Fruit fly (Drosophila melanogaster): ENCODE data around the gene CG17239.
A peak's percentile ranks its signal among the peaks of the same experiment; 100 is the strongest.

CG17239 gene

DNA sequence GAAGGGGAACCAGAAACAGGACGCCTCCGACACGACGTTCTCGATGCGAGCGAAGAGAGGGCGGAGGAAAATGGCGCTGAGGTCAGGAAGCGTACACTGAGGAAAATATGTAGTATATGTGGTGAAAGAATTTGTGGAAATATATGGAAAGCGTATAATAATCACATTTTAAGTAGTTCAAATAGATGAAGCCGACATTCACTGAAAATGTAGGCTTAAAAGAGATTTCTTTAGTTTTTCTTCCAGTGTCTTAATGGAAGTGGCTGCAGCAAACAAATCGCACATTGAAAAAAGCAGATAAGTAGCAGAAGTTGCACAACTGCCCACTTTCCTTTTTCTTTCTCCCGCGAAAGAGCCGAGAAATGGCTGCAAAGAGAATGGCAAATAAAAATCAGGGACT is 2.6 kb downstream of the CG17239 start:
- TF ChIP-seq CG8159 (tag; optimal IDR thresholded peaks at IDR 0.05): peak; percentile 36
- no peak for TF ChIP-seq CG9948 (tag; optimal IDR thresholded peaks at IDR 0.05)
- TF ChIP-seq fd96Ca (GFP tag; IDR thresholded peaks at IDR 0.05): 0 out of 3 replicates have a peak, but pooled peaks have one; percentile 25

DNA sequence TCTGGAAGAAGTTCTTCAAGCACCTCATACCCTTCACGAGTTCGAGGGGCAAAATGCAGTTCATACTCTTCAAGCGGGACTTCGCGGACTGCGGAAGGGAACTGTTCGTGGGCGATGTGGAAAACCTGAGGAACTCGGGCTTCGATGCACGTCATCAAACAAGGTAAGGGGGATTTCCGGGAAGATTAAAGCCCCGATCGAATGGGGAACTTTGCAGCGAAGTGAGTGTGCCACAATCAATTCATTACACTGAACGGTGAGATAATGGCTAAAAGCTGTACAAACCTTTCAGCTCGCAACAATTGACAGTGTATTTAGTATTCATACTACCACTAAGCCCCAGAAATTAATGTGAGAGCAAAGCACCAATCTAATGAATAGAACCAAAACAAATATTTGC is 9.4 kb downstream of the CG17239 start:
- TF ChIP-seq Snoo (tag; optimal IDR thresholded peaks at IDR 0.05): no peak
- TF ChIP-seq CG10348 (GFP tag; IDR thresholded peaks at IDR 0.05): no peak

DNA sequence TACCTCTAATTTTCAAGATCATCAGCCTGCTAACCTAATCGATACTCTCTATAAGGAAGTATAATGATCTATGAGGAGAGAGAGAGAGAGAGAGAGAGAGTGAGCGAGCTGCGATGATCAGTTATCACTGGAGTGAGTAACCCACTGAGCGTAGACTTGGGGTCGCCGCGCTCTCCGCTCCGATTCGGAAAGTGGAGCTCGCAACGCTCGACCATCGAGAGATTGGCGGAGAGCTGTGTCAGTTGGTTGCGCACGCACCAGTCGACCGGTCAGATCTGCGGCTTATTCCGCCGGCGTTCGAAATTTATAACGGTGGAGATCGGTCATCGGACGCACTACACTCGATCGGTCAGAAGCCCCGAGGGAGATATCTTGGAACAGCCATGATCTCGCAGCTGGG is 10.0 kb downstream of the CG17239 start, which contains the start of gene CG4267:
CG4267 (plus strand) TSS at position 240 of the 400 bp plus-strand sequence.
- TF ChIP-seq CG10348 (GFP tag; IDR thresholded peaks at IDR 0.05) (0 out of 2 replicates have a peak, but pooled peaks have one; percentile 23), CG12605 (GFP tag; IDR thresholded peaks at IDR 0.05) (no peak), CG15710 (tag; optimal IDR thresholded peaks at IDR 0.05) (no peak), CG32121 (GFP tag; IDR thresholded peaks at IDR 0.05) (0 out of 2 replicates have a peak, but pooled peaks have one; percentile 12), Pif1A (GFP tag; optimal IDR thresholded peaks at IDR 0.05) (no peak), Snoo (tag; optimal IDR thresholded peaks at IDR 0.05) (no peak), gl (tag; optimal IDR thresholded peaks at IDR 0.05) (no peak), Ets98B (GFP tag; IDR thresholded peaks at IDR 0.05) (peak; percentile 20; the same call in 1 of the 2 replicates), D1 (tag; optimal IDR thresholded peaks at IDR 0.05) (no peak), CG14655 (GFP tag; optimal IDR thresholded peaks at IDR 0.05) (no peak), CG4496 (GFP tag; IDR thresholded peaks at IDR 0.05) (peak; percentile 67), CG34367 (tag; optimal IDR thresholded peaks at IDR 0.05) (no peak), rn (GFP tag; IDR thresholded peaks at IDR 0.05) (no peak), CG13204 (GFP tag; optimal IDR thresholded peaks at IDR 0.05) (no peak), EcR (GFP tag; optimal IDR thresholded peaks at IDR 0.05) (peak; percentile 74), fd96Ca (GFP tag; IDR thresholded peaks at IDR 0.05) (peak; percentile 52; the same call in 1 of the 3 replicates)

DNA sequence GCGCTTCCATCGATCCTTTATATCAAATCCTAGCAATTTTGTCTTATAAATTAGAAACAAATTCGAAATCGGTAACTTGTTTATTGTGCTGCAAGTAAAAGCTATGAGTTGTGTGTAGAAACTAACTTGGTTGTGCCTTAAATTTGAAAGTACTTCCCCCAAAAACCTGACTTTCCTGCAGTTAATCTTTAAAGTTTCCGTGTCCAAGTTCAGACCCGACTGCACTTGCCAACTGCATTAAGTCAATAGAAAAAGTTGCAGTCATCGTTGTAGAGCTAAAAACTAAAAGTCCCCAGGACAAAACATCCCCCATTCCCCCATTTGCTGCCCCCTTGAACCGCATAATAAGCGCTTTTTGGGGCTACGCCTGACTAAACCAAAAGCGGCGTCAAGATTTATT is 11.6 kb downstream of the CG17239 start, which contains the start of gene Tengl1:
Tengl1 (minus strand) TSS at position 101 of the 400 bp plus-strand sequence.
- no peak for TF ChIP-seq CG32121 (GFP tag; IDR thresholded peaks at IDR 0.05)
- TF ChIP-seq CG4496 (GFP tag; IDR thresholded peaks at IDR 0.05): no peak
- TF ChIP-seq CG8159 (tag; optimal IDR thresholded peaks at IDR 0.05): no peak

DNA sequence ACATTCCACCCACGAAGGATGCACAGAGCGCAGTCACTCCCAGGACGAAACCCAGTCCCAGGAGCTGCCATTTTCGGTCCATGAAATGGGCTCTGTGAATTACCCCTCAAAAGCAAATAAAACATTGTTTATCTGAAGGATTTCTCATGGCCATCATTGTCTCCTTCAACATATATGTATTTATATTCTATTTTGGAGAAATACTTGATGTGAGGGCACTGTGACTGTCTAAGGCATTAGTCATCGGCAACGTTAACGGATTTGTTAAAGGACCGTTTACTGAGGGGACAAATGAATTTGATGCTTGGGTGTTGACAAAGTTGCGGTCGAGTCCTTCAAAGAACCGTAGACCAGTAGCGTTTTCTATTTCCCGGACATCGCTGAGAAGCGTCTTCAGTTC is 12.9 kb downstream of the CG17239 start, which contains the start of gene Tengl2:
Tengl2 (minus strand) TSS at position 101 of the 400 bp plus-strand sequence.
- TF ChIP-seq Snoo (tag; optimal IDR thresholded peaks at IDR 0.05): no peak

DNA sequence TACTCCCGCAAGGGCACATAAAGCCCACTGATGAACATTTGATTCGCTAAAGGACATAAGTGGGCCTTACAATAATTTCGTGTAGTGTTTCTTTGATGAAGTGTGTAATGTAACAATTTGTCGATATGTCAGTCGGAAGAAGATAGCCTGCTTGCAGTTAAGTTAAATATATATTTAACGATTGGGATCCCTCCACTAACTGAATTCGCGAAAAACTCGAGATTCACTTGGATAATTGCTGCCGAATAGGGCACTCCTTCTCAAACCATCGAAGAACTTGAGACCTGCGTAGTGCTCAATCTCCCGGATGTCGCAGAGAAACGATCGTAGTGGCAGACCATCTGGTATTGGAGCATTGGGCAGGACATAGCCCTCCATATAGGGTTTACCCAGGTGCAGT is 14.0 kb downstream of the CG17239 start, which contains the start of gene Tengl3:
Tengl3 (minus strand) TSS at position 101 of the 400 bp plus-strand sequence.
- TF ChIP-seq CG8159 (tag; optimal IDR thresholded peaks at IDR 0.05) (no peak), CG32121 (GFP tag; IDR thresholded peaks at IDR 0.05) (no peak), Pif1B (GFP tag; optimal IDR thresholded peaks at IDR 0.05) (no peak), CG13204 (GFP tag; optimal IDR thresholded peaks at IDR 0.05) (no peak), CG4496 (GFP tag; IDR thresholded peaks at IDR 0.05) (no peak), D1 (tag; optimal IDR thresholded peaks at IDR 0.05) (no peak), rn (GFP tag; IDR thresholded peaks at IDR 0.05) (no peak), CG12605 (GFP tag; IDR thresholded peaks at IDR 0.05) (no peak), CG14655 (GFP tag; optimal IDR thresholded peaks at IDR 0.05) (no peak), gl (tag; optimal IDR thresholded peaks at IDR 0.05) (no peak), Pif1A (GFP tag; optimal IDR thresholded peaks at IDR 0.05) (no peak), CG15710 (tag; optimal IDR thresholded peaks at IDR 0.05) (no peak), EcR (GFP tag; optimal IDR thresholded peaks at IDR 0.05) (no peak), CG10348 (GFP tag; IDR thresholded peaks at IDR 0.05) (no peak), Ets98B (GFP tag; IDR thresholded peaks at IDR 0.05) (no peak)

DNA sequence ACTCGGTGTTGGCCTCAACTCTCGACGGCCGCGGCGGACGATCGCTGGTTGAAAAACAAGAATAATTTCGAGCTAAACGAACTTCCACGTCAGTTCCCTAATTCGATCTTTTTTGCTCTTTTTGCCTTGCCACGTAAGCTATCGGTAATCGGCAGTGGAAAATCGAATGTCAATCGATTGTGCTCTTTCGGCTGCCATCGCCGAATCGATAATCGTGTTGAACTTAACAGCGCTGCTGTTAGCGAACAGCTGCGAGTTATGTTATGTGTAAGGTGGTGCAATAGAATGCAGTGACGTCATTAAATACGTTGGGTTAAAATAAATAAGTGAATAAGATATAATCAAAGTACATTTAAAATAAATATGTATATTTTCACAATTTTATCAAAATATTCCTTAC is 15.4 kb downstream of the CG17239 start, which contains the start of gene Sec24CD:
Sec24CD (minus strand) TSS at position 123 of the 400 bp plus-strand sequence.
- TF ChIP-seq CG13204 (GFP tag; optimal IDR thresholded peaks at IDR 0.05) (no peak), EcR (GFP tag; optimal IDR thresholded peaks at IDR 0.05) (peak; percentile 36), fd96Ca (GFP tag; IDR thresholded peaks at IDR 0.05) (no peak)

DNA sequence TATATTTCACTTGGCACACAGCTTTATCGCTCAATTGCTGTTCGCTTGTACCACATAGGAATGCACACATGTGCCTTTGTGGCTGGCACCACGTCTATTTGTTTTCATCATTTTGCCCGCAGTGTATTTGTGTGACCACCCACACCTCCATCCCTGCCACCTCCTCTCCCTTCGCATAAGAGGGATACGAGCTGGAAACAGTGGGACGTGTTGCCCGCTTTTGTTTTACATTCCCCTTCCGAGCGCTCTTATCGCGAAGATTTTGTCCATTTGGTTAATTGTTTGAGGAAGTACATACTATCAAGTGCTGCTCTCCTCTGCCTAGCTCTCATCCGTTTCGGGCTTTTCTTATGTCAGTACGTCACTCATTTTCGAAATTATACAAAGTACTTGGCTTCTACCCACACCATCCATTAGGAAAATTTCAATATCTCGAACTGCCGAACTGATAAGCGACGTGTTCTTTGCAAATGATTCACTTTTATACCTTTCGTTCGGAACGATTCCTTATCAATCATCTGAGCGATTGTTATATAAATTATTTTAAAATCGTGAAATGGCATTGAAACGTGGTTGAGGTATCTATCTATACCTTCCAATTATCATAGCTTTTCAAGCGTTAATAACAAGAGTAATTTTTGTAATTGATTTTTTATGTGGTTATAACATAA is 23.8 kb downstream of the CG17239 start:
- no peak for TF ChIP-seq CG12605 (GFP tag; IDR thresholded peaks at IDR 0.05)
- TF ChIP-seq Ets98B (GFP tag; IDR thresholded peaks at IDR 0.05): peak; percentile 42
- 0 out of 3 replicates have a peak, but pooled peaks have one; percentile 33 for TF ChIP-seq fd96Ca (GFP tag; IDR thresholded peaks at IDR 0.05)

All from whole organism, pupa.